Worm (Caenorhabditis elegans): ENCODE results near the gene R05D8.9.

R05D8.9 gene

DNA sequence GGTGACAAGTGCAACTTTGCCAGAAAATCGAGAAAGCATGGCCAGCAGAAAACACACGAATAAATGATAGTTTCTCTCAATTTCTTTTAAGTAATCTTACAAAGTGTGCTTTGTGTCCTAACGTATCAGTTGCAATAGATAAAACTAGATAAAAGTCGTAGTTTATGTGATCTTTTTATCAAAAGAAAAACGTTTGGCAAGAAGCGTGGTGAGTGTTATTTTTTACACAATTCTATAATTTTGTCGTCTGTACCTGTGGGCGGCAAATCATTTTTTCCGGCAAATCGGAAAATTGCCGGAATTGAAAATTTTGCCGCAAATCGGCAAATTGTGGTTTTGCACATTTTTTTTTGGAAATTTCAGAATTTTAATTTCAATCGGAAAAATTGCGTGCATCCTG is at the start of gene R05D8.9:
Gene R05D8.9, minus strand, starts transcription at position 101 of the 400 bp plus-strand sequence.
- TF ChIP-seq sptf-2 (GFP tag; optimal IDR thresholded peaks at IDR 0.05) (no peak), ztf-6 (GFP tag; IDR thresholded peaks at IDR 0.05) (no peak), egrh-3 (GFP tag; IDR thresholded peaks at IDR 0.05) (no peak), nhr-179 (tag; optimal IDR thresholded peaks at IDR 0.05) (no peak), repo-1 (tag; optimal IDR thresholded peaks at IDR 0.05) (no peak)

ce11 chrV:2815956-2816355 is 48.6 kb upstream of the R05D8.9 start, which contains the start of gene F54E2.5:
TSS of gene F54E2.5 (minus strand) at chrV:2816056.
- TF ChIP-seq tbp1 (GFP tag; optimal IDR thresholded peaks at IDR 0.05) = no peak

DNA sequence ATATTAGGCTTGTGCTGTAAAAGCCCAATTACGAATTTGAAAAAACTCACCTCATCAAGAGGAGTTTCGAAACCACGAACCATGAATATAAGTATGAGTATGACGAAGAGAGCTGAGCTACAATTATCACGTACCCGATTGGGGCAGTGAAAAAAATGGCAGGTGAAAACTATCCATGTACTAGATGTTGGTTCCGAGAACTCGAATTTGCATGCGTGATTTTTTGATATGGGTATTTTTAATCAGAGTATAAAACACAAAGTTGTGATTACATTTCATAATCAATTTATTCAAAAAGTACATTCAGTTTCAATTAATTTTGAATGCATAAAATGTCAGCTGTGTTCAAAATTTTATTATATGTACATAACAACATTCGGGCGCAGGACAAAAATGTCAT is 46.5 kb upstream of the R05D8.9 start, which contains the start of gene F54E2.9:
Gene F54E2.9, minus strand, starts transcription at position 132 of the 400 bp plus-strand sequence.
- no peak for TF ChIP-seq hmg-1.2 (GFP tag; IDR thresholded peaks at IDR 0.05)
- no peak for TF ChIP-seq K12H6.12 (tag; optimal IDR thresholded peaks at IDR 0.05)
- no peak for TF ChIP-seq mel-28 (tag; optimal IDR thresholded peaks at IDR 0.05; ENCODE audit: borderline replicate concordance)
- no peak for TF ChIP-seq cebp-2 (GFP tag; IDR thresholded peaks at IDR 0.05)
- TF ChIP-seq attf-6 (GFP tag; IDR thresholded peaks at IDR 0.05) = no peak
- no peak for TF ChIP-seq madf-3 (GFP tag; IDR thresholded peaks at IDR 0.05)
- no peak for TF ChIP-seq F10E7.11 (tag; optimal IDR thresholded peaks at IDR 0.05)
- no peak for TF ChIP-seq nhr-27 (tag; optimal IDR thresholded peaks at IDR 0.05)
- TF ChIP-seq ztf-26 (tag; optimal IDR thresholded peaks at IDR 0.05) = no peak
- TF ChIP-seq Y56A3A.18 (GFP tag; IDR thresholded peaks at IDR 0.05) = no peak
- TF ChIP-seq egrh-3 (GFP tag; IDR thresholded peaks at IDR 0.05) = no peak
- no peak for TF ChIP-seq Y95B8A.8 (GFP tag; IDR thresholded peaks at IDR 0.05)
- TF ChIP-seq ztf-25 (GFP tag; IDR thresholded peaks at IDR 0.05) = no peak
- TF ChIP-seq dox-1 (GFP tag; IDR thresholded peaks at IDR 0.05) = no peak
- no peak for TF ChIP-seq snpc-3.4 (tag; optimal IDR thresholded peaks at IDR 0.05)
- TF ChIP-seq F52B5.7 (tag; optimal IDR thresholded peaks at IDR 0.05) = no peak
- no peak for TF ChIP-seq lin-40 (tag; optimal IDR thresholded peaks at IDR 0.05)
- TF ChIP-seq sptf-2 (GFP tag; optimal IDR thresholded peaks at IDR 0.05) = no peak

ce11 chrV:2810164-2810563 is 42.8 kb upstream of the R05D8.9 start, which contains the start of gene F54E2.1:
TSS of gene F54E2.1 (plus strand) at chrV:2810398.
- no peak for TF ChIP-seq gei-17 (GFP tag; optimal IDR thresholded peaks at IDR 0.05)
- TF ChIP-seq cebp-1 (GFP tag; IDR thresholded peaks at IDR 0.05) = peak; percentile 87
- no peak for TF ChIP-seq cebp-1 (tag; optimal IDR thresholded peaks at IDR 0.05)
- no peak for TF ChIP-seq lin-35 (GFP tag; optimal IDR thresholded peaks at IDR 0.05)
- TF ChIP-seq Y53F4B.3 (GFP tag; IDR thresholded peaks at IDR 0.05) = no peak
- TF ChIP-seq nhr-80 (tag; optimal IDR thresholded peaks at IDR 0.05) = peak; percentile 82
- TF ChIP-seq lin-40 (tag; optimal IDR thresholded peaks at IDR 0.05) = no peak
- no peak for TF ChIP-seq madf-10 (tag; optimal IDR thresholded peaks at IDR 0.05)
- no peak for TF ChIP-seq ets-4 (GFP tag; optimal IDR thresholded peaks at IDR 0.05)
- no peak for TF ChIP-seq unc-130 (GFP tag; optimal IDR thresholded peaks at IDR 0.05)
- TF ChIP-seq somi-1 (GFP tag; optimal IDR thresholded peaks at IDR 0.05) = no peak
- TF ChIP-seq lsl-1 (GFP tag; optimal IDR thresholded peaks at IDR 0.05) = no peak
- no peak for TF ChIP-seq snpc-3.4 (tag; optimal IDR thresholded peaks at IDR 0.05)

- no peak for TF ChIP-seq nhr-179 (tag; optimal IDR thresholded peaks at IDR 0.05)
- no peak for TF ChIP-seq attf-5 (GFP tag; optimal IDR thresholded peaks at IDR 0.05)
- TF ChIP-seq let-526 (GFP tag; IDR thresholded peaks at IDR 0.05) = no peak
- TF ChIP-seq xnd-1 (tag; optimal IDR thresholded peaks at IDR 0.05) = no peak
- TF ChIP-seq madf-6 (GFP tag; IDR thresholded peaks at IDR 0.05) = no peak
- no peak for TF ChIP-seq lag-1 (GFP tag; IDR thresholded peaks at IDR 0.05)
- TF ChIP-seq B0019.2 (GFP tag; conservative IDR thresholded peaks at IDR 0.05) = no peak
- TF ChIP-seq mes-4 (tag; optimal IDR thresholded peaks at IDR 0.05) = no peak
- TF ChIP-seq athp-1 (tag; optimal IDR thresholded peaks at IDR 0.05) = no peak
- TF ChIP-seq him-1 (tag; optimal IDR thresholded peaks at IDR 0.05) = no peak
- TF ChIP-seq zfh-2 (GFP tag; conservative IDR thresholded peaks at IDR 0.05) = no peak; the same call in 1 of the 2 replicates
- TF ChIP-seq nfyb-1 (GFP tag; IDR thresholded peaks at IDR 0.05) = no peak
Observed at ce11 chrV:2809443-2809842, 42.1 kb upstream of the R05D8.9 start.

All from whole organism, young adult.